Worm (Caenorhabditis elegans) whole organism, mixed stage, embryonic: Measurements from ENCODE around the gene ZK353.9.

Source experiments
- M03D4.4 ChIP-seq: sonication (generic microtip); optimal IDR thresholded peaks from 2 replicates; lab custom pipeline; 2017; ENCODE audit warnings: mild to moderate bottlenecking, missing genetic modification characterization, missing compliant biosample characterization
- bed-3 ChIP-seq: fragments of 200-800 bp; sonication (Bioruptor generic); optimal IDR thresholded peaks from 3 replicates; lab custom pipeline; 2018; ENCODE audit warnings: mild to moderate bottlenecking, missing genetic modification characterization, moderate library complexity, missing compliant biosample characterization
- ceh-39 ChIP-seq: fragments of 150-350 bp; optimal IDR thresholded peaks from 2 replicates; lab custom pipeline; 2014; ENCODE audit warnings: missing biosample characterization, missing genetic modification characterization
- ceh-43 ChIP-seq: fragments of 200-800 bp; sonication (Bioruptor generic); optimal IDR thresholded peaks from 2 replicates; lab custom pipeline; 2018; ENCODE audit warnings: mild to moderate bottlenecking, missing genetic modification characterization, moderate library complexity, missing compliant biosample characterization
- ceh-83 ChIP-seq: fragments of 200-800 bp; sonication (Bioruptor generic); optimal IDR thresholded peaks from 2 replicates; lab custom pipeline; 2018; ENCODE audit warnings: mild to moderate bottlenecking, missing genetic modification characterization, missing compliant biosample characterization
- ces-1 ChIP-seq: fragments of 150-350 bp; optimal IDR thresholded peaks from 2 replicates; lab custom pipeline; 2014; ENCODE audit warnings: missing biosample characterization, missing genetic modification reagents, missing genetic modification characterization
- cnd-1 ChIP-seq: fragments of 200-800 bp; sonication (Bioruptor generic); optimal IDR thresholded peaks from 2 replicates; lab custom pipeline; 2018; ENCODE audit warnings: mild to moderate bottlenecking, missing genetic modification characterization, missing compliant biosample characterization
- drap-1 ChIP-seq: fragments of 200-800 bp; sonication (Bioruptor generic); optimal IDR thresholded peaks from 3 replicates; lab custom pipeline; 2018; ENCODE audit warnings: mild to moderate bottlenecking, missing genetic modification characterization, missing compliant biosample characterization
- elt-3 ChIP-seq: fragments of 150-350 bp; optimal IDR thresholded peaks from 2 replicates; lab custom pipeline; 2014; ENCODE audit warnings: missing biosample characterization, missing genetic modification characterization
- flh-1 ChIP-seq: fragments of 200-800 bp; sonication (Bioruptor generic); optimal IDR thresholded peaks from 2 replicates; lab custom pipeline; 2018; ENCODE audit warnings: mild to moderate bottlenecking, missing genetic modification characterization, moderate library complexity, missing compliant biosample characterization
- ham-2 ChIP-seq: fragments of 200-800 bp; sonication (Bioruptor generic); optimal IDR thresholded peaks from 2 replicates; lab custom pipeline; 2018; ENCODE audit warnings: mild to moderate bottlenecking, missing genetic modification characterization, missing compliant biosample characterization
- hlh-1 ChIP-seq: fragments of 150-350 bp; optimal IDR thresholded peaks from 2 replicates; lab custom pipeline; 2014; ENCODE audit warnings: missing biosample characterization, missing genetic modification reagents, missing genetic modification characterization
- lin-13 ChIP-seq: fragments of 150-350 bp; optimal IDR thresholded peaks from 2 replicates; lab custom pipeline; 2014; ENCODE audit warnings: missing biosample characterization, missing genetic modification characterization
- lin-32 ChIP-seq: fragments of 200-800 bp; sonication (Bioruptor generic); optimal IDR thresholded peaks from 2 replicates; lab custom pipeline; 2018; ENCODE audit warnings: mild to moderate bottlenecking, missing genetic modification characterization, missing compliant biosample characterization
- lsy-2 ChIP-seq: fragments of 150-350 bp; optimal IDR thresholded peaks from 2 replicates; lab custom pipeline; 2014; ENCODE audit warnings: missing biosample characterization, missing genetic modification characterization
- mab-5 ChIP-seq: fragments of 150-350 bp; optimal IDR thresholded peaks from 2 replicates; lab custom pipeline; 2014; ENCODE audit warnings: missing biosample characterization, missing genetic modification characterization
- mep-1 ChIP-seq: fragments of 150-350 bp; optimal IDR thresholded peaks from 2 replicates; lab custom pipeline; 2017; ENCODE audit warnings: missing biosample characterization, missing genetic modification reagents, missing genetic modification characterization, inconsistent platforms
- mls-2 ChIP-seq: sonication (generic microtip); optimal IDR thresholded peaks from 2 replicates; lab custom pipeline; 2016; ENCODE audit warnings: mild to moderate bottlenecking, missing genetic modification characterization, moderate library complexity, missing compliant biosample characterization
- nhr-2 ChIP-seq: fragments of 150-350 bp; optimal IDR thresholded peaks from 2 replicates; lab custom pipeline; 2014; ENCODE audit warnings: missing biosample characterization, missing genetic modification characterization
- nhr-237 ChIP-seq: fragments of 150-350 bp; optimal IDR thresholded peaks from 2 replicates; lab custom pipeline; 2014; ENCODE audit warnings: missing biosample characterization, missing genetic modification characterization
- nhr-76 ChIP-seq: sonication (generic microtip); optimal IDR thresholded peaks from 2 replicates; lab custom pipeline; 2017; ENCODE audit warnings: missing biosample characterization, missing genetic modification characterization
- pha-4 ChIP-seq: fragments of 150-350 bp; optimal IDR thresholded peaks from 2 replicates; lab custom pipeline; 2018; ENCODE audit warnings: missing biosample characterization, missing genetic modification reagents, missing genetic modification characterization
- sem-2 ChIP-seq: fragments of 200-800 bp; sonication (Bioruptor generic); optimal IDR thresholded peaks from 2 replicates; lab custom pipeline; 2018; ENCODE audit warnings: mild to moderate bottlenecking, missing genetic modification characterization, missing compliant biosample characterization
- snpc-4 ChIP-seq: fragments of 150-350 bp; optimal IDR thresholded peaks from 2 replicates; lab custom pipeline; 2014; ENCODE audit warnings: missing biosample characterization, missing genetic modification characterization
- sptf-1 ChIP-seq: sonication (generic microtip); optimal IDR thresholded peaks from 2 replicates; lab custom pipeline; 2017; ENCODE audit warnings: mild to moderate bottlenecking, missing genetic modification characterization, moderate library complexity, missing compliant biosample characterization
- tbx-8 ChIP-seq: fragments of 200-800 bp; sonication (Bioruptor generic); optimal IDR thresholded peaks from 2 replicates; lab custom pipeline; 2018; ENCODE audit warnings: mild to moderate bottlenecking, missing genetic modification characterization, moderate library complexity, missing compliant biosample characterization
- unc-39 ChIP-seq: fragments of 150-350 bp; optimal IDR thresholded peaks from 2 replicates; lab custom pipeline; 2014; ENCODE audit warnings: missing biosample characterization, missing genetic modification characterization
- unc-62 ChIP-seq: fragments of 150-350 bp; optimal IDR thresholded peaks from 2 replicates; lab custom pipeline; 2014; ENCODE audit warnings: missing biosample characterization, missing genetic modification reagents, missing genetic modification characterization
- zip-8 ChIP-seq: fragments of 150-350 bp; optimal IDR thresholded peaks from 2 replicates; lab custom pipeline; 2014; ENCODE audit warnings: missing biosample characterization, missing genetic modification characterization
- ztf-11 ChIP-seq: fragments of 150-350 bp; optimal IDR thresholded peaks from 2 replicates; lab custom pipeline; 2014; ENCODE audit warnings: missing biosample characterization, missing genetic modification characterization

ZK353.9 gene

DNA sequence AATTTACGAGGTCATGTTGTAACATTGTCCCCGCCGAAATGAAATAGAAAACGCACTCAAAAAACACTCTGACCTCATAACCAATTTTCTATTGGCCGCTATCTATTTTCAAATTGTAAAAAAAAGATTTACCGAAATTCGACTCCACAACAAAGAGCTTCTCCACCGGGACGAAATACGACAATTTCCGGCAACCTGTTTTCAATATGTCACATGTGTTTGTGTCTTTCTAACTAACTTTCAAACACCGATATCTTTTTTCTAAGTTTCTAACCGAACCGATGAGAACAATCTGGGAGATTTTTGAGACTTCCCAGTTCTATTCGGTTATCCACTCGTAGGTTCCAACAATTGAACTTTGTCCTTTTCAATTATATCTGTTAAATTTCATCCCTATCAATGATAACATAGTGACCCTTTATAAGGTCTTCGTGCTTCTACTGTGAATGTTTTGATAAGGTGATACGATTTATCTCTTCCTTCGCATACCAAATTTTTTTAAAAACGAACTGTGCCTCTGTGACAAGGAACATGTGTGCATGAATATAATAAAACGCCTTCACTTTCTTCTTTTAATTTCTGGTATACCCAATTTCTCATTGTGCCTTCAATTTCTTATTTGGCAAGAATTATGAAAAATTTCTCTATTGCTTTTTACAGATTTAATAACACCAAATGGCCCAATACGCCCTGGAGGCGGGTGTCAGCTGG, 37.5 kb upstream of the ZK353.9 start, which contains the start of gene lmbr-1:
TSS of gene lmbr-1 (plus strand) at position 661 of the 711 bp plus-strand sequence.
- TF ChIP-seq bed-3 (no peak), mls-2 (tag; lab: Kevin White, UChicago) (no peak), mab-5 (tag; lab: Kevin White, UChicago) (no peak), zip-8 (tag; lab: Kevin White, UChicago) (no peak), cnd-1 (no peak), lsy-2 (no peak), snpc-4 (tag; lab: Kevin White, UChicago) (no peak), ceh-83 (GFP tag; lab: Kevin White, UChicago) (no peak), lin-13 (tag; lab: Kevin White, UChicago) (no peak), mep-1 (tag; lab: Kevin White, UChicago) (no peak), nhr-76 (no peak), lin-32 (no peak), ham-2 (GFP tag; lab: Kevin White, UChicago) (no peak), unc-39 (no peak), ceh-43 (GFP tag; lab: Kevin White, UChicago) (no peak), tbx-8 (GFP tag; lab: Kevin White, UChicago) (no peak), hlh-1 (tag; lab: Kevin White, UChicago) (no peak)

DNA sequence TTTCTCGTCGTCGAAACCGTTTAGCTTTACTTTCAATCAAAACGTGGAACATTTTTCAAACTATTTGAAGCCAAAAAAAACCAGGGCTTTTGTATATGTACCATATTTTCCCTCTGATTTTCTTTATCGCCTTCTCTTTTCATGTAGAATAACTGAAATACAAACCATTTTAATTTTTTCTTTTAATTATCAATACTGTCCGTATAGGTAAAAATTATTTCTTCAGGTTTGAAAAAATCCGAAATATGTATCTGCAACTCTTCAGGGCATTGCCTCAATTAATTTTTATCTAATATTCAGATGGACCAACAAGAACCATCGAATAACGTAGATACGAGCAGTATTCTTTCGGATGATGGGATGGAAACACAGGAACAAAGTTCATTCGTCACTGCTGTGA, 34.3 kb upstream of the ZK353.9 start, which contains the start of gene met-2:
TSS of gene met-2 (plus strand) at position 301 of the 400 bp plus-strand sequence.
- TF ChIP-seq sptf-1 (tag; lab: Kevin White, UChicago) (no peak), nhr-2 (tag; lab: Kevin White, UChicago) (no peak), ham-2 (GFP tag; lab: Kevin White, UChicago) (no peak), flh-1 (no peak), lin-13 (tag; lab: Kevin White, UChicago) (no peak), sem-2 (GFP tag; lab: Kevin White, UChicago) (no peak), ztf-11 (tag; lab: Kevin White, UChicago) (no peak), unc-62 (no peak), mls-2 (tag; lab: Kevin White, UChicago) (no peak), snpc-4 (tag; lab: Kevin White, UChicago) (no peak), nhr-76 (no peak), M03D4.4 (no peak), mab-5 (tag; lab: Kevin White, UChicago) (no peak), elt-3 (tag; lab: Kevin White, UChicago) (no peak), bed-3 (no peak), cnd-1 (no peak), hlh-1 (tag; lab: Kevin White, UChicago) (no peak), zip-8 (tag; lab: Kevin White, UChicago) (no peak), drap-1 (GFP tag; lab: Kevin White, UChicago) (no peak)

DNA sequence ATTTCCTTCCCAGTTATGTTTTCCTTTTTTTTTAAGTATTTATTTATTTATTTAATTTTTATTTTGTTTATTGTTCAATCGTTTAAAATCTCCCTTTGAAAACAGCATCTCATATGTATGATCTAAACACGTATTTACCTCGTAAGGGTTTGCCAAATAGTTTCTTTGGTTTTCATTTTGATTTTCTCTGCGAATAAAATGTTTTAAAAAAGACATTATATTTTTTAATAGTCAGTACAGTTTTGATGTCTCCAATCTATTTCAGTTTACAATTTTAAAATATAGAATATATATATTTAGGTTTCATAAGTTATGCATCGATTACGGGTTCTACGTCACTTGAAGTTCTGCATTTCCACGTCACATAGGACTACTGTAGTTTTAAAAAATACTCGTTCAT, 28.7 kb upstream of the ZK353.9 start, which contains the start of gene R05D3.12:
TSS of gene R05D3.12 (plus strand) at position 301 of the 400 bp plus-strand sequence.
- TF ChIP-seq ham-2 (GFP tag; lab: Kevin White, UChicago) (no peak), mab-5 (tag; lab: Kevin White, UChicago) (no peak), sem-2 (GFP tag; lab: Kevin White, UChicago) (no peak), ceh-39 (tag; lab: Kevin White, UChicago) (no peak), lin-13 (tag; lab: Kevin White, UChicago) (no peak), nhr-237 (no peak), bed-3 (no peak), pha-4 (tag; lab: Kevin White, UChicago) (no peak), ceh-83 (GFP tag; lab: Kevin White, UChicago) (no peak), unc-39 (no peak), cnd-1 (no peak)
- TF ChIP-seq, all 35 proteins: peak for 0

DNA sequence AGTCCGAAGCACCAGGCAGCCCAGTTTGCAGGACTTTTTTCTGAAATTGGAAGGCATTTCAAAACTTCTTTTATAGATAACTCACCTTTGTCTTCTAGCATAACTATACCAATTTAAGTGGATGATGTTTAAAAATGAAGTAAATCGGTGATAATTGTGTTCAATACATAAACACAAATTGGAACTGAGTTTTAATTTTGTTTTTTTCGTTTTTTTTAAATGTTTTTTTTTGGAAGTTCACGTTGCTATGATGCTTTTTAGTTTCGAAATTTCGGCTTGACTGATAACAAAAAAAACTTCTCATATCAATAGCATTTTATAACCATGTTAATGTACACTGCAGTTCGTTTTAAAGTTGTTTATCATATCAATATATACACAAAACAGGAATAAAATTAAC, 19.8 kb upstream of the ZK353.9 start, which contains the start of gene ZK353.4:
TSS of gene ZK353.4 (minus strand) at position 101 of the 400 bp plus-strand sequence.
- TF ChIP-seq ces-1 (GFP tag; lab: Kevin White, UChicago) (no peak), zip-8 (tag; lab: Kevin White, UChicago) (no peak), unc-39 (no peak), mab-5 (tag; lab: Kevin White, UChicago) (no peak), ceh-43 (GFP tag; lab: Kevin White, UChicago) (no peak), snpc-4 (tag; lab: Kevin White, UChicago) (no peak), ceh-39 (tag; lab: Kevin White, UChicago) (no peak), elt-3 (tag; lab: Kevin White, UChicago) (no peak), bed-3 (no peak)
